Fruit fly (Drosophila melanogaster) whole organism, embryonic: Measurements from ENCODE around the gene schlank.

Experiments
- CG1024 ChIP-seq: fragments of 200-800 bp; sonication (Bioruptor generic); IDR thresholded peaks from 2 replicates; pipeline ENCODE4 v1.3.6; 2022; ENCODE audit warnings: missing biosample characterization, missing genetic modification characterization
- CG10366 ChIP-seq: fragments of 200-800 bp; sonication (Bioruptor generic); IDR thresholded peaks from 2 replicates; pipeline ENCODE4 v1.3.6; 2022; ENCODE audit warnings: missing biosample characterization, missing genetic modification characterization
- CG10979 ChIP-seq: fragments of 200-800 bp; sonication (Bioruptor generic); optimal IDR thresholded peaks from 2 replicates; lab custom pipeline; 2018; ENCODE audit warnings: missing biosample characterization, mild to moderate bottlenecking, missing genetic modification characterization, moderate library complexity
- CG11504 ChIP-seq: fragments of 200-800 bp; sonication (Bioruptor generic); optimal IDR thresholded peaks from 3 replicates; lab custom pipeline; 2019; ENCODE audit warnings: missing biosample characterization, mild to moderate bottlenecking, missing genetic modification characterization, moderate library complexity
- CG12071 ChIP-seq: fragments of 200-800 bp; sonication (Bioruptor generic); optimal IDR thresholded peaks from 3 replicates; lab custom pipeline; 2018; ENCODE audit warnings: missing biosample characterization, mild to moderate bottlenecking, missing genetic modification characterization
- CG12155 ChIP-seq: fragments of 200-800 bp; sonication (Bioruptor generic); optimal IDR thresholded peaks from 3 replicates; lab custom pipeline; 2016; ENCODE audit warnings: missing biosample characterization, missing genetic modification characterization
- CG1233 ChIP-seq: fragments of 200-800 bp; sonication (Bioruptor generic); optimal IDR thresholded peaks from 4 replicates; lab custom pipeline; 2018; ENCODE audit warnings: missing biosample characterization, mild to moderate bottlenecking, missing genetic modification characterization
- CG14860 ChIP-seq: fragments of 200-800 bp; sonication (Bioruptor generic); IDR thresholded peaks from 3 replicates; pipeline ENCODE4 v1.3.6; 2022; ENCODE audit warnings: missing biosample characterization, missing genetic modification characterization; ENCODE audit not compliant: partially characterized antibody
- CG14965 ChIP-seq: fragments of 200-800 bp; sonication (Bioruptor generic); optimal IDR thresholded peaks from 2 replicates; lab custom pipeline; 2016; ENCODE audit warnings: missing biosample characterization, missing genetic modification characterization, borderline replicate concordance
- CG1647 ChIP-seq: fragments of 200-800 bp; sonication (Bioruptor generic); optimal IDR thresholded peaks from 3 replicates; lab custom pipeline; 2016; ENCODE audit warnings: missing biosample characterization, missing genetic modification characterization
- CG17359 ChIP-seq: fragments of 200-800 bp; sonication (Bioruptor generic); optimal IDR thresholded peaks from 3 replicates; lab custom pipeline; 2018; ENCODE audit warnings: missing biosample characterization, mild to moderate bottlenecking, missing genetic modification characterization, moderate library complexity
- CG1832 ChIP-seq: fragments of 200-800 bp; sonication (Bioruptor generic); optimal IDR thresholded peaks from 2 replicates; lab custom pipeline; 2017; ENCODE audit warnings: missing biosample characterization, mild to moderate bottlenecking, missing genetic modification characterization, inconsistent platforms
- CG2678 ChIP-seq: fragments of 200-800 bp; sonication (Bioruptor generic); optimal IDR thresholded peaks from 3 replicates; lab custom pipeline; 2019; ENCODE audit warnings: missing biosample characterization, mild to moderate bottlenecking, missing genetic modification characterization, moderate library complexity
- CG2875 ChIP-seq: fragments of 200-800 bp; sonication (Bioruptor generic); optimal IDR thresholded peaks from 2 replicates; lab custom pipeline; 2017; ENCODE audit warnings: missing biosample characterization, mild to moderate bottlenecking, missing genetic modification characterization, missing genetic modification reagents
- CG3407 ChIP-seq: fragments of 200-800 bp; sonication (Bioruptor generic); optimal IDR thresholded peaks from 2 replicates; lab custom pipeline; 2018; ENCODE audit warnings: missing biosample characterization, mild to moderate bottlenecking, missing genetic modification characterization
- CG34422 ChIP-seq: fragments of 200-800 bp; sonication (Bioruptor generic); IDR thresholded peaks from 3 replicates; pipeline ENCODE4 v1.3.6; 2022; ENCODE audit warnings: missing biosample characterization, missing genetic modification characterization
- E2f1 ChIP-seq: fragments of 200-800 bp; sonication (Bioruptor generic); IDR thresholded peaks from 2 replicates; pipeline ENCODE4 v1.3.6; 2022; ENCODE audit warnings: missing biosample characterization, missing genetic modification characterization
- Elba2 ChIP-seq: fragments of 200-800 bp; sonication (Bioruptor generic); optimal IDR thresholded peaks from 3 replicates; lab custom pipeline; 2016; ENCODE audit warnings: missing biosample characterization, missing genetic modification characterization
- HmgZ ChIP-seq: fragments of 200-800 bp; sonication (Bioruptor generic); optimal IDR thresholded peaks from 2 replicates; lab custom pipeline; 2018; ENCODE audit warnings: missing biosample characterization, mild to moderate bottlenecking, missing genetic modification characterization
- Hmr ChIP-seq: fragments of 200-800 bp; sonication (Bioruptor generic); optimal IDR thresholded peaks from 3 replicates; lab custom pipeline; 2017; ENCODE audit warnings: mild to moderate bottlenecking, missing biosample characterization, missing genetic modification reagents, missing genetic modification characterization
- Jarid2 ChIP-seq: fragments of 200-800 bp; sonication (Bioruptor generic); optimal IDR thresholded peaks from 3 replicates; lab custom pipeline; 2017; ENCODE audit warnings: mild to moderate bottlenecking, missing biosample characterization, missing genetic modification reagents, missing genetic modification characterization
- Lim3 ChIP-seq: fragments of 200-800 bp; sonication (Bioruptor generic); IDR thresholded peaks from 2 replicates; pipeline ENCODE4 v1.3.6; 2022; ENCODE audit warnings: missing biosample characterization, missing genetic modification characterization
- MESR4 ChIP-seq: fragments of 200-800 bp; sonication (Bioruptor generic); optimal IDR thresholded peaks from 2 replicates; lab custom pipeline; 2018; ENCODE audit warnings: missing biosample characterization, mild to moderate bottlenecking, missing genetic modification characterization, moderate library complexity
- Med ChIP-seq: fragments of 200-800 bp; sonication (Bioruptor generic); peaks from one replicate; lab custom pipeline; 2016; ENCODE audit warnings: missing biosample characterization, missing genetic modification characterization, mild to moderate bottlenecking, inconsistent platforms, moderate library complexity
- Meics ChIP-seq: fragments of 200-800 bp; sonication (Bioruptor generic); optimal IDR thresholded peaks from 2 replicates; lab custom pipeline; 2017; ENCODE audit warnings: missing biosample characterization, mild to moderate bottlenecking, missing genetic modification characterization
- Ptx1 ChIP-seq: fragments of 200-800 bp; sonication (Bioruptor generic); IDR thresholded peaks from 2 replicates; pipeline ENCODE4 v1.3.6; 2022; ENCODE audit warnings: missing biosample characterization, missing genetic modification characterization
- ato ChIP-seq: fragments of 200-800 bp; sonication (Bioruptor generic); IDR thresholded peaks from 2 replicates; pipeline ENCODE4 v1.3.6; 2022; ENCODE audit warnings: missing biosample characterization, missing genetic modification characterization; ENCODE audit not compliant: partially characterized antibody
- az2 ChIP-seq: fragments of 200-800 bp; sonication (Bioruptor generic); optimal IDR thresholded peaks from 3 replicates; lab custom pipeline; 2016; ENCODE audit warnings: missing biosample characterization, missing genetic modification characterization
- bab2 ChIP-seq: fragments of 200-800 bp; sonication (Bioruptor generic); optimal IDR thresholded peaks from 2 replicates; lab custom pipeline; 2016; ENCODE audit warnings: missing biosample characterization, missing genetic modification characterization
- cg ChIP-seq: fragments of 200-800 bp; sonication (Bioruptor generic); optimal IDR thresholded peaks from 3 replicates; lab custom pipeline; 2019; ENCODE audit warnings: missing biosample characterization, mild to moderate bottlenecking, missing genetic modification characterization, moderate library complexity
- ci ChIP-seq: fragments of 200-800 bp; sonication (Bioruptor generic); IDR thresholded peaks from 3 replicates; pipeline ENCODE4 v1.3.6; 2022; ENCODE audit warnings: missing biosample characterization, missing genetic modification characterization
- crol ChIP-seq: fragments of 200-800 bp; sonication (Bioruptor generic); IDR thresholded peaks from 2 replicates; pipeline ENCODE4 v1.3.6; 2022; ENCODE audit warnings: missing biosample characterization, missing genetic modification characterization
- fd3F ChIP-seq: fragments of 200-800 bp; sonication (Bioruptor generic); optimal IDR thresholded peaks from 2 replicates; lab custom pipeline; 2018; ENCODE audit warnings: missing biosample characterization, mild to moderate bottlenecking, missing genetic modification characterization, moderate library complexity
- insv ChIP-seq, 2 experiments: fragments of 200-800 bp; sonication (Bioruptor generic); optimal IDR thresholded peaks; 3 replicates each; lab custom pipeline; 2016 to 2018; ENCODE audit warnings: missing biosample characterization in 2 of 2, missing genetic modification characterization in 2 of 2
- kah ChIP-seq: fragments of 200-800 bp; sonication (Bioruptor generic); optimal IDR thresholded peaks from 2 replicates; lab custom pipeline; 2018; ENCODE audit warnings: missing biosample characterization, mild to moderate bottlenecking, missing genetic modification characterization
- kay ChIP-seq: fragments of 200-800 bp; sonication (Bioruptor generic); optimal IDR thresholded peaks from 2 replicates; lab custom pipeline; 2016; ENCODE audit warnings: missing biosample characterization, missing genetic modification characterization
- lilli ChIP-seq: fragments of 200-800 bp; sonication (Bioruptor generic); optimal IDR thresholded peaks from 3 replicates; lab custom pipeline; 2016; ENCODE audit warnings: missing biosample characterization, missing genetic modification characterization
- mirr ChIP-seq: fragments of 200-800 bp; sonication (Bioruptor generic); optimal IDR thresholded peaks from 3 replicates; lab custom pipeline; 2018; ENCODE audit warnings: missing biosample characterization, mild to moderate bottlenecking, missing genetic modification characterization
- nerfin-1 ChIP-seq: fragments of 200-800 bp; sonication (Bioruptor generic); optimal IDR thresholded peaks from 3 replicates; lab custom pipeline; 2019; ENCODE audit warnings: missing biosample characterization, mild to moderate bottlenecking, missing genetic modification characterization, moderate library complexity
- repo ChIP-seq: fragments of 200-800 bp; sonication (Bioruptor generic); optimal IDR thresholded peaks from 2 replicates; lab custom pipeline; 2016; ENCODE audit warnings: missing biosample characterization, missing genetic modification characterization
- schlank ChIP-seq: fragments of 200-800 bp; sonication (Bioruptor generic); optimal IDR thresholded peaks from 2 replicates; lab custom pipeline; 2018; ENCODE audit warnings: missing biosample characterization, mild to moderate bottlenecking, missing genetic modification characterization
- sens ChIP-seq: fragments of 200-800 bp; sonication (Bioruptor generic); peaks from one replicate; lab custom pipeline; 2016; ENCODE audit warnings: missing biosample characterization, missing genetic modification characterization
- shn ChIP-seq: fragments of 200-800 bp; sonication (Bioruptor generic); optimal IDR thresholded peaks from 3 replicates; lab custom pipeline; 2016; ENCODE audit warnings: missing biosample characterization, missing genetic modification characterization
- sisA ChIP-seq: fragments of 200-800 bp; sonication (Bioruptor generic); IDR thresholded peaks from 2 replicates; pipeline ENCODE4 v1.3.6; 2022; ENCODE audit warnings: missing biosample characterization, missing genetic modification characterization
- tll ChIP-seq, 2 experiments: fragments of 200-800 bp in 1 of 2; fragments of >200 bp in 1 of 2; sonication (Bioruptor generic) in 1 of 2; optimal IDR thresholded peaks; 2 replicates each; lab custom pipeline; 2017 to 2019; ENCODE audit warnings: missing biosample characterization in 2 of 2, missing genetic modification characterization in 2 of 2, mild to moderate bottlenecking in 1 of 2, moderate library complexity in 1 of 2
- unpg ChIP-seq: fragments of 200-800 bp; sonication (Bioruptor generic); optimal IDR thresholded peaks from 3 replicates; lab custom pipeline; 2018; ENCODE audit warnings: missing biosample characterization, mild to moderate bottlenecking, missing genetic modification characterization, moderate library complexity

Gene schlank

DNA sequence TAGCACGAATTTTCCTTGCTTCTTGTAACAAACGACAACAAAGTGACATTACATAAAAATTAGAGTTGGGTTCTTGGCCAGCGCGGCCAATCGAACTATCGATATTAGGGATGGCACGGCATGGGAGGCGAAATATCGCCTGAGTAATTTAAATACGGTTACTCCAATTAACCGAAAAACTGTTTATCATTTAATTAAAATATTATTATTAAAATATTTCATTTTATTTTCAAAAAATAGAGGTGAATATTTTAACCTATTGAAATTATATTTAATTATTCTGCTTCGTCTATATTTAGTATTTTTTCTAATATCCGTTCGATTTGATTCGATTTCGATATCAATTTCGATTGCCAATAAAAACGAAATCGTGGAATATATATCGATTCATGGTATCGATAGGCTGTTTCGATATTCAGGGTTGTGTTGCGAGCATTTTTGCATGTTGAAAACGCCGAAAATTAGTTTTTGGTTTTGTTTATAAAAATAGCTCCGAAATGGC lies 11.6 kb downstream of the schlank start, which contains the start of the genes Rbcn-3A and Spx (continued):
- TF ChIP-seq CG1832 (GFP tag; lab: Kevin White, UChicago) (no peak), Jarid2 (GFP tag; lab: Kevin White, UChicago) (no peak), fd3F (peak; percentile 8), E2f1 (no peak), mirr (no peak), CG11504 (tag; lab: Kevin White, UChicago) (peak; percentile 24), Meics (GFP tag; lab: Kevin White, UChicago) (peak; percentile 12), az2 (peak; percentile 42), unpg (GFP tag; lab: Kevin White, UChicago) (no peak), CG12155 (GFP tag; lab: Kevin White, UChicago) (no peak), CG34422 (GFP tag; lab: Robert Waterston, UW) (peak; percentile 35; the same call in 1 of the 3 replicates), lilli (GFP tag; lab: Kevin White, UChicago) (peak; percentile 32), schlank (no peak), sens (GFP tag; lab: Kevin White, UChicago) (peak; percentile 57), HmgZ (tag; lab: Kevin White, UChicago) (no peak)

DNA sequence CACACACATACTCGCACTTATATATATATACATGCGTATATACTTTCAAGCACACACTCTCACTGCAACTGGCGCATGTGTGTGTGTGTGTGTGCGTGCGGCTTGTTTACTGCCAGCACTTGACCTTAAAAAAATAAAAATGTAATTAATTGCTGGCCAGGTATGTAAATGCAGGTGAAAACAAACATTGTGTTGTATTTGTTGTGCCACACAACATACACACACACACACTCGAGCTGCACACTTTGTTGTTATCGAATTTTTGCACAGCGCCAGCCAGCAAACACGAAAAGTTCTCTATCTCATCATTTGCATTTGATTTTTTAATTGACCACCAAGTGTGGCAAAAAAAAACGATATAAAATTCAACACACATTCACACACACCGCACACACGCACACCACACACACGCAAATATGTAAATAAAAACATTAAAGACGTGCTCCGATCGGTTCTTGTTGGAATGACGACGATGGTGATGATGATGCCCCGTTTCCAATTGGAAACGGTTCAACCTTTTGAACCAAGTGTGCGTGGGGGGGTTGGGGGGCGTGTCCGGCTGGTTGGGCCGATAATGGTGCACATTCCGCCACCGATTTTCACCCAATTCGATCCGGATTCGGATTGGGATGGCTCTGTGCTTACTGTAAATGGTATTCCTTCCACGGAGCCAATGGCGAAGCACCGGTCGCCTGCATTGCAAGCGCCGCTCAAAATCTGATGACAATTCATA lies 12.2 kb downstream of the schlank start:
- no peak for TF ChIP-seq CG1647 (GFP tag; lab: Kevin White, UChicago)
- TF ChIP-seq nerfin-1 = peak; percentile 19
- TF ChIP-seq CG10366 (GFP tag; lab: Robert Waterston, UW) = no peak
- no peak for TF ChIP-seq tll (GFP tag; optimal IDR thresholded peaks at IDR 0.05; lab: Kevin White, UChicago)
- peak; percentile 25; the same call in 1 of the 3 replicates for TF ChIP-seq ci (GFP tag; lab: Robert Waterston, UW)
- no peak for TF ChIP-seq CG1024 (GFP tag; lab: Robert Waterston, UW)
- TF ChIP-seq kah = no peak
- no peak for TF ChIP-seq CG1233 (GFP tag; lab: Kevin White, UChicago)
- TF ChIP-seq bab2 (GFP tag; lab: Kevin White, UChicago) = no peak
- TF ChIP-seq sens (GFP tag; lab: Kevin White, UChicago) = peak; percentile 37
- no peak for TF ChIP-seq Ptx1 (GFP tag; lab: Robert Waterston, UW)
- peak; percentile 84 to 95 for TF ChIP-seq insv (GFP tag; optimal IDR thresholded peaks at IDR 0.05; lab: Kevin White, UChicago)
- TF ChIP-seq CG17359 (tag; lab: Kevin White, UChicago) = no peak
- no peak for TF ChIP-seq CG14860 (GFP tag; lab: Robert Waterston, UW)
- TF ChIP-seq Elba2 (GFP tag; lab: Kevin White, UChicago) = peak; percentile 83
- TF ChIP-seq Med (GFP tag; lab: Kevin White, UChicago) = peak; percentile 60
- TF ChIP-seq MESR4 (GFP tag; lab: Kevin White, UChicago) = peak; percentile 30
- TF ChIP-seq Jarid2 (GFP tag; lab: Kevin White, UChicago) = peak; percentile 4
- no peak for TF ChIP-seq Lim3
- TF ChIP-seq cg (GFP tag; lab: Kevin White, UChicago) = peak; percentile 77
- no peak for TF ChIP-seq kay (GFP tag; lab: Kevin White, UChicago)
- TF ChIP-seq crol = peak; percentile 67
- TF ChIP-seq, all 482 proteins: peak for 10

DNA sequence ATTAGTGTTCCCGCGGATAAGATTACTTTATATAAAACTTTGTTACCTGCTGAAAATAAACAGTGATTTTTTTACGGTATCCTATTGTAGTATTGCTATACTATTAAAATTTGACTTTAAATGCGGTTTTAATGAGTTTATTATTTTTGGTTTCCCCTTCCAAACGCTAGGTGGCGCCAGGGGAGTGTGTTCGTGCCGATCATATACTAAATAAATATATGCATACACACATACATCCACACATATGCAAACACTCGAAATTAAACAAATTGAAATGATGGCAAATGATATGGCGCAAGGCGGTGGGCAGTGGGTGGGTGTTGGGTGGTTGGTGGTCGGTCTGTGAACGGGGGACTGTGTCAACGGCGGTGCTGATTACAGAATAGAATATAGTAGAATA lies 13.3 kb downstream of the schlank start:
- TF ChIP-seq CG12071 (GFP tag; lab: Kevin White, UChicago) (peak; percentile 16), CG2875 (GFP tag; lab: Kevin White, UChicago) (peak; percentile 6), CG2678 (peak; percentile 20), CG10979 (tag; lab: Kevin White, UChicago) (peak; percentile 79), Med (GFP tag; lab: Kevin White, UChicago) (peak; percentile 81), ato (no peak), ci (GFP tag; lab: Robert Waterston, UW) (0 out of 3 replicates have a peak, but pooled peaks have one; percentile 27), CG1024 (GFP tag; lab: Robert Waterston, UW) (0 out of 2 replicates have a peak, but pooled peaks have one; percentile 11), repo (GFP tag; lab: Kevin White, UChicago) (no peak), CG3407 (GFP tag; lab: Kevin White, UChicago) (peak; percentile 6), CG14965 (peak; percentile 91), sisA (GFP tag; lab: Robert Waterston, UW) (no peak), Hmr (GFP tag; lab: Kevin White, UChicago) (peak; percentile 20), shn (GFP tag; lab: Kevin White, UChicago) (no peak)
